Worm (Caenorhabditis elegans) whole organism, mixed stage, embryonic: Measurements from ENCODE around the gene F13A2.1.

Experiments
- drap-1 ChIP-seq: fragments of 200-800 bp; sonication (Bioruptor generic); optimal IDR thresholded peaks from 3 replicates; lab custom pipeline; 2018; ENCODE audit warnings: mild to moderate bottlenecking, missing genetic modification characterization, missing compliant biosample characterization
- elt-1 ChIP-seq: sonication (generic microtip); optimal IDR thresholded peaks from 2 replicates; lab custom pipeline; 2017; ENCODE audit warnings: missing genetic modification characterization, mild to moderate bottlenecking, missing compliant biosample characterization, antibody characterized with exemption, moderate library complexity, borderline replicate concordance; ENCODE audit not compliant: insufficient read depth
- elt-3 ChIP-seq: fragments of 150-350 bp; optimal IDR thresholded peaks from 2 replicates; lab custom pipeline; 2014; ENCODE audit warnings: missing biosample characterization, missing genetic modification characterization
- hlh-1 ChIP-seq: fragments of 150-350 bp; optimal IDR thresholded peaks from 2 replicates; lab custom pipeline; 2014; ENCODE audit warnings: missing biosample characterization, missing genetic modification reagents, missing genetic modification characterization
- lsy-2 ChIP-seq: fragments of 150-350 bp; optimal IDR thresholded peaks from 2 replicates; lab custom pipeline; 2014; ENCODE audit warnings: missing biosample characterization, missing genetic modification characterization
- mab-5 ChIP-seq: fragments of 150-350 bp; optimal IDR thresholded peaks from 2 replicates; lab custom pipeline; 2014; ENCODE audit warnings: missing biosample characterization, missing genetic modification characterization
- mep-1 ChIP-seq: fragments of 150-350 bp; optimal IDR thresholded peaks from 2 replicates; lab custom pipeline; 2017; ENCODE audit warnings: missing biosample characterization, missing genetic modification reagents, missing genetic modification characterization, inconsistent platforms
- mls-2 ChIP-seq: sonication (generic microtip); optimal IDR thresholded peaks from 2 replicates; lab custom pipeline; 2016; ENCODE audit warnings: mild to moderate bottlenecking, missing genetic modification characterization, moderate library complexity, missing compliant biosample characterization
- nhr-12 ChIP-seq: fragments of 150-350 bp; optimal IDR thresholded peaks from 2 replicates; lab custom pipeline; 2014; ENCODE audit warnings: missing biosample characterization, missing genetic modification characterization
- nhr-237 ChIP-seq: fragments of 150-350 bp; optimal IDR thresholded peaks from 2 replicates; lab custom pipeline; 2014; ENCODE audit warnings: missing biosample characterization, missing genetic modification characterization
- nhr-76 ChIP-seq: sonication (generic microtip); optimal IDR thresholded peaks from 2 replicates; lab custom pipeline; 2017; ENCODE audit warnings: missing biosample characterization, missing genetic modification characterization
- snpc-4 ChIP-seq: fragments of 150-350 bp; optimal IDR thresholded peaks from 2 replicates; lab custom pipeline; 2014; ENCODE audit warnings: missing biosample characterization, missing genetic modification characterization
- sptf-1 ChIP-seq: sonication (generic microtip); optimal IDR thresholded peaks from 2 replicates; lab custom pipeline; 2017; ENCODE audit warnings: mild to moderate bottlenecking, missing genetic modification characterization, moderate library complexity, missing compliant biosample characterization
- tbx-8 ChIP-seq: fragments of 200-800 bp; sonication (Bioruptor generic); optimal IDR thresholded peaks from 2 replicates; lab custom pipeline; 2018; ENCODE audit warnings: mild to moderate bottlenecking, missing genetic modification characterization, moderate library complexity, missing compliant biosample characterization

ce11 chrV:4339479-4339878, 42.7 kb downstream of the F13A2.1 start:
- no peak for TF ChIP-seq nhr-12 (tag; lab: Kevin White, UChicago)
- TF ChIP-seq snpc-4 = no peak
- TF ChIP-seq nhr-76 (tag; lab: Kevin White, UChicago) = no peak
- TF ChIP-seq lsy-2 = no peak
- TF ChIP-seq mab-5 = no peak
- no peak for TF ChIP-seq tbx-8 (GFP tag; lab: Kevin White, UChicago)
- no peak for TF ChIP-seq hlh-1 (tag; lab: Kevin White, UChicago)
- no peak for TF ChIP-seq mls-2 (tag; lab: Kevin White, UChicago)
- TF ChIP-seq sptf-1 (tag; lab: Kevin White, UChicago) = no peak
- no peak for TF ChIP-seq elt-1 (tag; lab: Kevin White, UChicago)
- no peak for TF ChIP-seq elt-3 (tag; lab: Kevin White, UChicago)
- TF ChIP-seq mep-1 (tag; lab: Kevin White, UChicago) = no peak
- TF ChIP-seq nhr-237 (tag; lab: Kevin White, UChicago) = no peak
- no peak for TF ChIP-seq drap-1 (GFP tag; lab: Kevin White, UChicago)
